Worm (Caenorhabditis elegans) whole organism, young adult: ENCODE results near the gene srr-1.

Experiments
- C06A6.2 ChIP-seq: fragments of 200-800 bp; sonication (Bioruptor generic); conservative IDR thresholded peaks from 2 replicates; pipeline ENCODE4 v1.3.6; 2022; ENCODE audit warnings: missing genetic modification characterization, missing compliant biosample characterization
- D2030.7 ChIP-seq: fragments of 200-800 bp; sonication (Bioruptor generic); IDR thresholded peaks from 2 replicates; pipeline ENCODE4 v1.3.6; 2022; ENCODE audit warnings: missing genetic modification reagents, missing genetic modification characterization, missing compliant biosample characterization
- F39B2.1 ChIP-seq: fragments of 200-800 bp; sonication (Bioruptor generic); IDR thresholded peaks from 2 replicates; pipeline ENCODE4 v1.3.6; 2022; ENCODE audit warnings: missing genetic modification reagents, missing genetic modification characterization, missing compliant biosample characterization
- F49E8.2 ChIP-seq: sonication (generic microtip); optimal IDR thresholded peaks from 3 replicates; lab custom pipeline; 2017; ENCODE audit warnings: missing genetic modification characterization, mild to moderate bottlenecking, missing compliant biosample characterization, antibody characterized with exemption, moderate library complexity; ENCODE audit not compliant: insufficient read depth
- F52B5.7 ChIP-seq: sonication (generic microtip); optimal IDR thresholded peaks from 2 replicates; lab custom pipeline; 2016; ENCODE audit warnings: mild to moderate bottlenecking, missing genetic modification characterization, missing compliant biosample characterization
- F55B11.4 ChIP-seq: sonication (generic microtip); optimal IDR thresholded peaks from 2 replicates; lab custom pipeline; 2016; ENCODE audit warnings: missing compliant biosample characterization, missing genetic modification characterization, borderline replicate concordance; ENCODE audit not compliant: insufficient read depth
- K11D2.4 ChIP-seq: fragments of 200-800 bp; sonication (Bioruptor generic); IDR thresholded peaks from 2 replicates; pipeline ENCODE4 v1.3.6; 2022; ENCODE audit warnings: missing genetic modification reagents, missing genetic modification characterization, missing compliant biosample characterization
- T07F8.4 ChIP-seq: sonication (generic microtip); optimal IDR thresholded peaks from 2 replicates; lab custom pipeline; 2016; ENCODE audit warnings: mild to moderate bottlenecking, missing genetic modification characterization, moderate library complexity, missing compliant biosample characterization
- Y67H2A.10 ChIP-seq: fragments of 200-800 bp; sonication (Bioruptor generic); conservative IDR thresholded peaks from 2 replicates; pipeline ENCODE4 v1.3.6; 2022; ENCODE audit warnings: missing genetic modification reagents, missing genetic modification characterization, missing compliant biosample characterization
- atf-7 ChIP-seq: sonication (generic microtip); optimal IDR thresholded peaks from 2 replicates; lab custom pipeline; 2017; ENCODE audit warnings: mild to moderate bottlenecking, missing genetic modification characterization, missing compliant biosample characterization
- attf-3 ChIP-seq: fragments of 200-800 bp; sonication (Bioruptor generic); conservative IDR thresholded peaks from 2 replicates; pipeline ENCODE4 v1.3.6; 2022; ENCODE audit warnings: missing genetic modification reagents, missing genetic modification characterization, missing compliant biosample characterization
- bed-2 ChIP-seq: fragments of 200-800 bp; sonication (Bioruptor generic); IDR thresholded peaks from 2 replicates; pipeline ENCODE4 v1.3.6; 2022; ENCODE audit warnings: missing genetic modification reagents, missing genetic modification characterization, missing compliant biosample characterization
- cebp-1 ChIP-seq, 2 experiments: fragments of 200-800 bp in 1 of 2; sonication (Bioruptor generic) in 1 of 2; sonication (generic microtip) in 1 of 2; IDR thresholded peaks in 1 of 2; optimal IDR thresholded peaks in 1 of 2; 2 replicates each; pipeline versions ENCODE4 v1.3.6 to Lab custom; 2017 to 2022; ENCODE audit warnings: missing compliant biosample characterization in 2 of 2, missing genetic modification characterization in 2 of 2, mild to moderate bottlenecking in 1 of 2, missing genetic modification reagents in 1 of 2, moderate library complexity in 1 of 2
- ceh-40 ChIP-seq: fragments of 200-800 bp; sonication (Bioruptor generic); IDR thresholded peaks from 2 replicates; pipeline ENCODE4 v1.3.6; 2022; ENCODE audit warnings: missing genetic modification characterization, missing compliant biosample characterization
- ceh-79 ChIP-seq: sonication (generic microtip); optimal IDR thresholded peaks from 2 replicates; lab custom pipeline; 2017; ENCODE audit warnings: mild to moderate bottlenecking, missing genetic modification characterization, missing compliant biosample characterization
- die-1 ChIP-seq: sonication (generic microtip); optimal IDR thresholded peaks from 2 replicates; lab custom pipeline; 2016; ENCODE audit warnings: missing genotype, mild to moderate bottlenecking, missing genetic modification characterization, missing compliant biosample characterization
- dpff-1 ChIP-seq: sonication (generic microtip); optimal IDR thresholded peaks from 2 replicates; lab custom pipeline; 2017; ENCODE audit warnings: mild to moderate bottlenecking, missing genetic modification characterization, missing compliant biosample characterization
- egl-18 ChIP-seq: fragments of 200-800 bp; sonication (Bioruptor generic); IDR thresholded peaks from 2 replicates; pipeline ENCODE4 v1.3.6; 2022; ENCODE audit warnings: missing genetic modification reagents, missing genetic modification characterization, missing compliant biosample characterization
- egl-44 ChIP-seq: fragments of 200-800 bp; sonication (Bioruptor generic); IDR thresholded peaks from 2 replicates; pipeline ENCODE4 v1.3.6; 2022; ENCODE audit warnings: missing genetic modification reagents, missing genetic modification characterization, missing compliant biosample characterization
- ets-4 ChIP-seq: fragments of 200-800 bp; sonication (Bioruptor generic); optimal IDR thresholded peaks from 2 replicates; lab custom pipeline; 2018; ENCODE audit warnings: mild to moderate bottlenecking, missing genetic modification characterization, missing compliant biosample characterization
- him-1 ChIP-seq: sonication (generic microtip); optimal IDR thresholded peaks from 2 replicates; lab custom pipeline; 2016; ENCODE audit warnings: missing genotype, missing genetic modification reagents, missing genetic modification characterization, missing compliant biosample characterization
- lag-1 ChIP-seq: fragments of 200-800 bp; sonication (Bioruptor generic); IDR thresholded peaks from 2 replicates; pipeline ENCODE4 v1.3.6; 2022; ENCODE audit warnings: missing genetic modification reagents, missing genetic modification characterization, missing compliant biosample characterization
- lin-40 ChIP-seq: sonication (generic microtip); optimal IDR thresholded peaks from 2 replicates; lab custom pipeline; 2016; ENCODE audit warnings: missing genetic modification characterization, mild to moderate bottlenecking, missing compliant biosample characterization, missing genotype, missing genetic modification reagents
- lir-1 ChIP-seq: fragments of 200-800 bp; sonication (Bioruptor generic); conservative IDR thresholded peaks from 2 replicates; pipeline ENCODE4 v1.3.6; 2022; ENCODE audit warnings: missing genetic modification reagents, missing genetic modification characterization, missing compliant biosample characterization
- lsl-1 ChIP-seq: fragments of 200-800 bp; sonication (Bioruptor generic); optimal IDR thresholded peaks from 2 replicates; lab custom pipeline; 2018; ENCODE audit warnings: mild to moderate bottlenecking, missing genetic modification characterization, moderate library complexity, missing compliant biosample characterization
- lsy-27 ChIP-seq: sonication (generic microtip); optimal IDR thresholded peaks from 2 replicates; lab custom pipeline; 2017; ENCODE audit warnings: missing genetic modification characterization, mild to moderate bottlenecking, missing compliant biosample characterization, antibody characterized with exemption, missing genotype, borderline replicate concordance; ENCODE audit not compliant: insufficient read depth
- madf-3 ChIP-seq: fragments of 200-800 bp; sonication (Bioruptor generic); IDR thresholded peaks from 2 replicates; pipeline ENCODE4 v1.3.6; 2022; ENCODE audit warnings: missing genetic modification reagents, missing genetic modification characterization, missing compliant biosample characterization
- madf-8 ChIP-seq: fragments of 200-800 bp; sonication (Bioruptor generic); conservative IDR thresholded peaks from 2 replicates; pipeline ENCODE4 v1.3.6; 2022; ENCODE audit warnings: missing genetic modification reagents, missing genetic modification characterization, missing compliant biosample characterization
- mcd-1 ChIP-seq: fragments of 200-800 bp; sonication (Bioruptor generic); IDR thresholded peaks from 2 replicates; pipeline ENCODE4 v1.3.6; 2022; ENCODE audit warnings: missing genetic modification reagents, missing genetic modification characterization, missing compliant biosample characterization
- mes-4 ChIP-seq: sonication (generic microtip); optimal IDR thresholded peaks from 2 replicates; lab custom pipeline; 2016; ENCODE audit warnings: missing genotype, missing genetic modification characterization, missing compliant biosample characterization
- mxl-1 ChIP-seq: sonication (generic microtip); optimal IDR thresholded peaks from 2 replicates; lab custom pipeline; 2016; ENCODE audit warnings: missing genetic modification characterization, missing compliant biosample characterization
- nfyb-1 ChIP-seq: fragments of 200-800 bp; sonication (Bioruptor generic); IDR thresholded peaks from 2 replicates; pipeline ENCODE4 v1.3.6; 2022; ENCODE audit warnings: missing genetic modification reagents, missing genetic modification characterization, missing compliant biosample characterization
- nhr-120 ChIP-seq: fragments of 200-800 bp; sonication (Bioruptor generic); IDR thresholded peaks from 2 replicates; pipeline ENCODE4 v1.3.6; 2022; ENCODE audit warnings: missing genetic modification characterization, missing compliant biosample characterization
- pha-4 ChIP-seq: fragments of 150-350 bp; sonication (generic microtip); optimal IDR thresholded peaks from 2 replicates; lab custom pipeline; 2014; ENCODE audit warnings: missing biosample characterization, missing genetic modification reagents, missing genetic modification characterization
- snpc-3.4 ChIP-seq: sonication (generic microtip); optimal IDR thresholded peaks from 2 replicates; lab custom pipeline; 2017; ENCODE audit warnings: missing genetic modification characterization, mild to moderate bottlenecking, missing compliant biosample characterization, antibody characterized with exemption, moderate library complexity, missing genotype, missing genetic modification reagents
- snpc-4 ChIP-seq, 5 experiments: fragments of 150-350 bp in 1 of 5; sonication (generic microtip) in 4 of 5; optimal IDR thresholded peaks; 2 replicates each; lab custom pipeline; 2014 to 2018; ENCODE audit warnings: missing genetic modification characterization in 5 of 5, missing biosample characterization in 3 of 5, antibody characterized with exemption in 2 of 5, mild to moderate bottlenecking in 2 of 5, missing compliant biosample characterization in 2 of 5, missing genotype in 2 of 5, moderate library complexity in 2 of 5, missing genetic modification reagents in 1 of 5
- sptf-2 ChIP-seq: fragments of 200-800 bp; sonication (Bioruptor generic); optimal IDR thresholded peaks from 2 replicates; lab custom pipeline; 2018; ENCODE audit warnings: mild to moderate bottlenecking, missing genetic modification characterization, missing compliant biosample characterization
- tbp1 ChIP-seq: fragments of 200-800 bp; sonication (Bioruptor generic); optimal IDR thresholded peaks from 2 replicates; lab custom pipeline; 2018; ENCODE audit warnings: mild to moderate bottlenecking, missing genetic modification characterization, missing compliant biosample characterization
- tlf-1 ChIP-seq: fragments of 200-800 bp; sonication (Bioruptor generic); optimal IDR thresholded peaks from 2 replicates; lab custom pipeline; 2018; ENCODE audit warnings: mild to moderate bottlenecking, missing genetic modification characterization, missing compliant biosample characterization
- zfh-2 ChIP-seq: fragments of 200-800 bp; sonication (Bioruptor generic); conservative IDR thresholded peaks from 2 replicates; pipeline ENCODE4 v1.3.6; 2022; ENCODE audit warnings: missing genetic modification reagents, missing genetic modification characterization, missing compliant biosample characterization
- zim-3 ChIP-seq: sonication (generic microtip); optimal IDR thresholded peaks from 2 replicates; lab custom pipeline; 2017; ENCODE audit warnings: mild to moderate bottlenecking, missing genetic modification characterization, moderate library complexity, missing compliant biosample characterization
- ztf-25 ChIP-seq: fragments of 200-800 bp; sonication (Bioruptor generic); IDR thresholded peaks from 2 replicates; pipeline ENCODE4 v1.3.6; 2022; ENCODE audit warnings: missing genetic modification reagents, missing genetic modification characterization, missing compliant biosample characterization
- ztf-26 ChIP-seq: sonication (generic microtip); optimal IDR thresholded peaks from 2 replicates; lab custom pipeline; 2017; ENCODE audit warnings: missing genetic modification characterization, missing compliant biosample characterization

The srr-1 gene

ce11 chrV:13053635-13054034, at the start of gene srr-1:
Gene srr-1, minus strand, starts transcription at chrV:13053735.
- TF ChIP-seq F55B11.4 (tag; lab: Kevin White, UChicago) (no peak), bed-2 (no peak), zim-3 (tag; lab: Kevin White, UChicago) (no peak), sptf-2 (GFP tag; lab: Kevin White, UChicago) (no peak), ztf-25 (GFP tag; lab: Robert Waterston, UW) (no peak), ztf-26 (tag; lab: Kevin White, UChicago) (no peak), atf-7 (tag; lab: Kevin White, UChicago) (no peak), F39B2.1 (GFP tag; lab: Robert Waterston, UW) (no peak), Y67H2A.10 (GFP tag; lab: Robert Waterston, UW) (no peak), attf-3 (GFP tag; lab: Robert Waterston, UW) (no peak), K11D2.4 (no peak), lag-1 (GFP tag; lab: Robert Waterston, UW) (no peak), egl-18 (GFP tag; lab: Robert Waterston, UW) (no peak), nfyb-1 (no peak), ets-4 (GFP tag; lab: Kevin White, UChicago) (no peak), nhr-120 (GFP tag; lab: Robert Waterston, UW) (no peak), tbp1 (no peak), egl-44 (no peak)

ce11 chrV:13095654-13096053, 42.1 kb upstream of the srr-1 start, which contains the start of gene C34B4.5:
Gene C34B4.5, plus strand, starts transcription at chrV:13095954.
- TF ChIP-seq dpff-1 (no peak), lsy-27 (tag; lab: Kevin White, UChicago) (no peak), mes-4 (tag; lab: Kevin White, UChicago) (no peak), snpc-3.4 (tag; lab: Kevin White, UChicago) (no peak), F52B5.7 (tag; lab: Kevin White, UChicago) (no peak), ceh-79 (tag; lab: Kevin White, UChicago) (no peak), madf-8 (GFP tag; lab: Robert Waterston, UW) (no peak), nfyb-1 (no peak)

- TF ChIP-seq F49E8.2: no peak
- TF ChIP-seq tlf-1: no peak
- TF ChIP-seq sptf-2 (GFP tag; lab: Kevin White, UChicago): no peak
Observed at ce11 chrV:13092349-13092748, 38.8 kb upstream of the srr-1 start, which contains the start of gene lurp-4. Gene lurp-4, plus strand, starts transcription at chrV:13092649.

ce11 chrV:13090130-13090770, 36.7 kb upstream of the srr-1 start, which contains the start of gene C34B4.4:
Gene C34B4.4, plus strand, starts transcription at chrV:13090405.
- TF ChIP-seq mxl-1 (tag; lab: Kevin White, UChicago): no peak
- no peak for TF ChIP-seq die-1 (tag; lab: Kevin White, UChicago)
- no peak for TF ChIP-seq D2030.7 (GFP tag; lab: Robert Waterston, UW)
- TF ChIP-seq zfh-2 (GFP tag; lab: Robert Waterston, UW): no peak
- TF ChIP-seq lir-1 (GFP tag; lab: Robert Waterston, UW): no peak
- no peak for TF ChIP-seq lin-40 (tag; lab: Kevin White, UChicago)
- TF ChIP-seq mcd-1 (GFP tag; lab: Robert Waterston, UW): no peak
- TF ChIP-seq zim-3 (tag; lab: Kevin White, UChicago): peak; percentile 60
- no peak for TF ChIP-seq ceh-40 (GFP tag; lab: Robert Waterston, UW)
- TF ChIP-seq T07F8.4 (tag; lab: Kevin White, UChicago): no peak
- TF ChIP-seq him-1 (tag; lab: Kevin White, UChicago): no peak
- TF ChIP-seq pha-4 (tag; lab: Kevin White, UChicago): no peak
- no peak for TF ChIP-seq lsl-1 (GFP tag; lab: Kevin White, UChicago)
- TF ChIP-seq snpc-4 (GFP tag; optimal IDR thresholded peaks at IDR 0.05; lab: Kevin White, UChicago): peak; percentile 26
- TF ChIP-seq snpc-4 (tag; optimal IDR thresholded peaks at IDR 0.05; lab: Kevin White, UChicago): no peak
- no peak for TF ChIP-seq madf-3
- TF ChIP-seq C06A6.2: no peak
- TF ChIP-seq cebp-1 (GFP tag; IDR thresholded peaks at IDR 0.05; lab: Robert Waterston, UW): no peak
- no peak for TF ChIP-seq cebp-1 (tag; optimal IDR thresholded peaks at IDR 0.05; lab: Kevin White, UChicago)
- TF ChIP-seq atf-7 (tag; lab: Kevin White, UChicago): peak; percentile 41
